Worm (Caenorhabditis elegans): Measurements from ENCODE around the gene R10D12.1.

Gene R10D12.1

DNA sequence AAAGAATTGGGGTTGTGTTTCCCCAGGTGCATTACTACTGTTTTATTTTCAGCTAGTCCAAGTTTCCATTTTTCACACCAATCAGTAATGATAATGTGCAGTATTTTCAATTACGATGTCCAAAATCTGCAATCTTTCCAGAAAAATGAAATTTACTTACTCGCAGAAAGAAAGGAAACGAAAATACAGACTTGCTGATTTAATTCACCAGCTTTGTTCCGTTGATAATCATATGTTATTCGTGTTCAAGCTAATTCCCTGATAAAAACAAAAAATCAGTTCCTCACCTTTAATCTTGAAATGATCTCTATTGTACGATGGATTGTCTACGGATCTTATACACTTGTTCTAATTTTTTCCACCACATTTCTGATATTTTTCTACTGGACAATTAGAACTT lies 10.6 kb downstream of the R10D12.1 start, which contains the start of gene srxa-11:
Gene srxa-11, plus strand, starts transcription at position 301 of the 400 bp plus-strand sequence.
- TF ChIP-seq tbx-37 (GFP tag; conservative IDR thresholded peaks at IDR 0.05), result no peak
- TF ChIP-seq scrt-1 (GFP tag; IDR thresholded peaks at IDR 0.05), result no peak

- TF ChIP-seq ceh-13 (GFP tag; optimal IDR thresholded peaks at IDR 0.05) (no peak), flt-1 (GFP tag; IDR thresholded peaks at IDR 0.05) (no peak), pes-1 (GFP tag; IDR thresholded peaks at IDR 0.05) (no peak)
Measured at ce11 chrV:13920730-13921129, 13.7 kb downstream of the R10D12.1 start, which contains the start of gene srx-42. srx-42 (plus strand) TSS chrV:13921030.

ce11 chrV:13918341-13918740 lies 16.1 kb downstream of the R10D12.1 start, which contains the start of gene str-250:
str-250 (plus strand) TSS chrV:13918641.
- TF ChIP-seq tbx-37 (GFP tag; conservative IDR thresholded peaks at IDR 0.05) (no peak), B0310.2 (tag; optimal IDR thresholded peaks at IDR 0.05) (no peak), ama-1 (optimal IDR thresholded peaks at IDR 0.05) (no peak), scrt-1 (GFP tag; IDR thresholded peaks at IDR 0.05) (no peak), F13C5.2 (tag; optimal IDR thresholded peaks at IDR 0.05) (no peak), hmg-4 (GFP tag; optimal IDR thresholded peaks at IDR 0.05) (no peak), ceh-36 (tag; optimal IDR thresholded peaks at IDR 0.05) (no peak), ceh-13 (GFP tag; optimal IDR thresholded peaks at IDR 0.05) (no peak), hnd-1 (tag; optimal IDR thresholded peaks at IDR 0.05) (no peak), aly-1 (tag; optimal IDR thresholded peaks at IDR 0.05) (no peak), tra-4 (tag; optimal IDR thresholded peaks at IDR 0.05) (no peak), hmbx-1 (tag; optimal IDR thresholded peaks at IDR 0.05) (no peak)

DNA sequence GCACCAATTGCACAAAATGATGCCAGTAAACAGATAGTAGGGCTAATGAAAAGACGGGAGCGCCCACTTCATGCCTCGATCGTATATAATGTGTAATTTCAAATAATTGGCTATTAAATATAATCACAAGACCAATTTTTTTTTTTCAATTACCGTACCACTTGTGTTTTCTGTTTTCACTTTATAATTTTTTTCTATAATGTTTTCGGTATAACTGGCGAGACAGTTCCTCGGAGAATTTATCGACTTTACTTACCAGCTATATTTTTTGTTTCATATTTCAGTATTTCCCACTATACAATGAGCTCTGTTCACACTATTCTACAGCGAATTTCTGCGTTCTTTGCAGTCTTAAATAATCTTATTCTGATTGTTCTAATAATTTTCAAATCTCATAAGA lies 18.2 kb downstream of the R10D12.1 start, which contains the start of gene str-252:
Gene str-252, plus strand, starts transcription at position 301 of the 400 bp plus-strand sequence.
- TF ChIP-seq ets-7 (tag; optimal IDR thresholded peaks at IDR 0.05) (no peak), tbx-11 (GFP tag; IDR thresholded peaks at IDR 0.05) (no peak), scrt-1 (GFP tag; IDR thresholded peaks at IDR 0.05) (no peak), hmbx-1 (tag; optimal IDR thresholded peaks at IDR 0.05) (no peak), ceh-36 (tag; optimal IDR thresholded peaks at IDR 0.05) (no peak), tbx-37 (GFP tag; conservative IDR thresholded peaks at IDR 0.05) (no peak), pes-1 (GFP tag; IDR thresholded peaks at IDR 0.05) (no peak), hmg-4 (GFP tag; optimal IDR thresholded peaks at IDR 0.05) (no peak), F13C5.2 (tag; optimal IDR thresholded peaks at IDR 0.05) (no peak), aly-1 (tag; optimal IDR thresholded peaks at IDR 0.05) (no peak), ama-1 (optimal IDR thresholded peaks at IDR 0.05) (no peak), hnd-1 (tag; optimal IDR thresholded peaks at IDR 0.05) (no peak), flt-1 (GFP tag; IDR thresholded peaks at IDR 0.05) (no peak)

- TF ChIP-seq ets-7 (tag; optimal IDR thresholded peaks at IDR 0.05) (no peak), ceh-13 (GFP tag; optimal IDR thresholded peaks at IDR 0.05) (no peak), B0310.2 (tag; optimal IDR thresholded peaks at IDR 0.05) (no peak), hmbx-1 (tag; optimal IDR thresholded peaks at IDR 0.05) (no peak), aly-1 (tag; optimal IDR thresholded peaks at IDR 0.05) (no peak), pes-1 (GFP tag; IDR thresholded peaks at IDR 0.05) (no peak), sea-1 (GFP tag; conservative IDR thresholded peaks at IDR 0.05) (no peak), ama-1 (optimal IDR thresholded peaks at IDR 0.05) (no peak), ceh-36 (tag; optimal IDR thresholded peaks at IDR 0.05) (no peak), tra-4 (tag; optimal IDR thresholded peaks at IDR 0.05) (no peak), F13C5.2 (tag; optimal IDR thresholded peaks at IDR 0.05) (no peak), hmg-4 (GFP tag; optimal IDR thresholded peaks at IDR 0.05) (no peak)
Measured at ce11 chrV:13915390-13915789, 19.1 kb downstream of the R10D12.1 start, which contains the start of gene gcy-32. gcy-32 (minus strand) TSS chrV:13915490.

DNA sequence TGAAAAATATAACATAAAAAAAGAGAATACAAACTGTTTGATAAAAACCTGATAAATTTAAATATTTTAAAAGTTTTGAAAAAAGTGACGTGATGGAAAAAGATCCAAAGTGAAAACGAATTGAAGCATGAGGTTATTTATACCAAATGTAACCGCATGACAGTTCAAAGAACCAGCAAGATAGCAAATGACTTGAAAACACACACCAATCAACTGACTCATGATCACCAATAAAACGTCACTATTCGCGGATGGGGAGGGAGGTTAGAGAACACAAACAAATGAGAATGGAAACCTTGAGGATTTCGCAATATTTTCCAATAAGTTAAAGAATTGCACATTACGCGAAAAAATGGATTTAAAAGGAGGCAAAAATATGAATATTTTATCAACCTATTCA lies 25.0 kb downstream of the R10D12.1 start, which contains the start of gene C06B3.7:
Gene C06B3.7, plus strand, starts transcription at position 287 of the 400 bp plus-strand sequence.
- TF ChIP-seq scrt-1 (GFP tag; IDR thresholded peaks at IDR 0.05) (no peak), flt-1 (GFP tag; IDR thresholded peaks at IDR 0.05) (no peak), ceh-13 (GFP tag; optimal IDR thresholded peaks at IDR 0.05) (no peak), ama-1 (optimal IDR thresholded peaks at IDR 0.05) (no peak), tra-4 (tag; optimal IDR thresholded peaks at IDR 0.05) (no peak), ceh-36 (tag; optimal IDR thresholded peaks at IDR 0.05) (no peak), B0310.2 (tag; optimal IDR thresholded peaks at IDR 0.05) (no peak), tbx-11 (GFP tag; IDR thresholded peaks at IDR 0.05) (no peak), sea-1 (GFP tag; conservative IDR thresholded peaks at IDR 0.05) (no peak), tbx-37 (GFP tag; conservative IDR thresholded peaks at IDR 0.05) (no peak), F13C5.2 (tag; optimal IDR thresholded peaks at IDR 0.05) (no peak), hmbx-1 (tag; optimal IDR thresholded peaks at IDR 0.05) (no peak), hmg-4 (GFP tag; optimal IDR thresholded peaks at IDR 0.05) (no peak), ets-7 (tag; optimal IDR thresholded peaks at IDR 0.05) (no peak), aly-1 (tag; optimal IDR thresholded peaks at IDR 0.05) (no peak), pes-1 (GFP tag; IDR thresholded peaks at IDR 0.05) (no peak), hnd-1 (tag; optimal IDR thresholded peaks at IDR 0.05) (no peak)

ce11 chrV:13908916-13909176 lies 25.6 kb downstream of the R10D12.1 start, which contains the start of gene C06B3.6:
C06B3.6 (minus strand) TSS chrV:13908967.
- TF ChIP-seq scrt-1 (GFP tag; IDR thresholded peaks at IDR 0.05), result no peak
- no peak for TF ChIP-seq pes-1 (GFP tag; IDR thresholded peaks at IDR 0.05)
- TF ChIP-seq tbx-11 (GFP tag; IDR thresholded peaks at IDR 0.05), result no peak
- no peak for TF ChIP-seq B0310.2 (tag; optimal IDR thresholded peaks at IDR 0.05)
- TF ChIP-seq sea-1 (GFP tag; conservative IDR thresholded peaks at IDR 0.05), result no peak
- no peak for TF ChIP-seq ama-1 (optimal IDR thresholded peaks at IDR 0.05)
- no peak for TF ChIP-seq ceh-13 (GFP tag; optimal IDR thresholded peaks at IDR 0.05)
- TF ChIP-seq flt-1 (GFP tag; IDR thresholded peaks at IDR 0.05), result no peak
- TF ChIP-seq aly-1 (tag; optimal IDR thresholded peaks at IDR 0.05), result no peak
- no peak for TF ChIP-seq hmg-4 (GFP tag; optimal IDR thresholded peaks at IDR 0.05)
- no peak for TF ChIP-seq hmbx-1 (tag; optimal IDR thresholded peaks at IDR 0.05)
- TF ChIP-seq tra-4 (tag; optimal IDR thresholded peaks at IDR 0.05), result no peak
- TF ChIP-seq ceh-36 (tag; optimal IDR thresholded peaks at IDR 0.05), result no peak
- no peak for TF ChIP-seq F13C5.2 (tag; optimal IDR thresholded peaks at IDR 0.05)
- no peak for TF ChIP-seq tbx-37 (GFP tag; conservative IDR thresholded peaks at IDR 0.05)

Data from whole organism, early embryonic.